Fruit fly (Drosophila melanogaster): Measurements from ENCODE around the gene CG9593.

CG9593 gene

DNA sequence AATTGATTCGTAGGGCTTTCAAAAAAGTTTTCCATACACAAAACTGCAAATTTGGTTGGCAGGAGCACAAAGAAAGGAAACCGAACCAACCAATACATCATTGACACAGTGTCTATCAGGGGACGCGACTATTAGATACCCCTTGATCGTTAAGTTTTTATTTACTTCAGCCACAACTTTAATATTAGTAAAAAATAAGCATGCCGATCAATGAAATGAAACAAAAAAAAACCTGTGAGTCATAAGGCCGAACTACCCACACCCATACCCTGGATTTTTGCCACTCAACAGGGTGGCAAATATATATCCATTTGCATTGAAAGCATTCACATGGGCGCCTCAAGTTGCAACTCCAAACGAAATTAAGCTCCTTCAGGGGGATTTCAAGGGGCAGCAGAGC lies 14.2 kb downstream of the CG9593 start (continued):
- TF ChIP-seq CG11762 (GFP tag; optimal IDR thresholded peaks at IDR 0.05; ENCODE audit: insufficient read depth), result no peak
- peak; percentile 32 for TF ChIP-seq cyc (GFP tag; optimal IDR thresholded peaks at IDR 0.05)
- peak; percentile 26 for TF ChIP-seq net (GFP tag; optimal IDR thresholded peaks at IDR 0.05)
- TF ChIP-seq acj6 (GFP tag; optimal IDR thresholded peaks at IDR 0.05), result peak; percentile 30
- TF ChIP-seq Smox (GFP tag; optimal IDR thresholded peaks at IDR 0.05), result peak; percentile 24
- TF ChIP-seq CG8319 (GFP tag; optimal IDR thresholded peaks at IDR 0.05), result no peak
- peak; percentile 26 for TF ChIP-seq topi (GFP tag; optimal IDR thresholded peaks at IDR 0.05)
- TF ChIP-seq Hr39 (GFP tag; optimal IDR thresholded peaks at IDR 0.05), result peak; percentile 50
- no peak for TF ChIP-seq Eip93F (GFP tag; optimal IDR thresholded peaks at IDR 0.05)
- peak; percentile 46 for TF ChIP-seq CG31627 (GFP tag; optimal IDR thresholded peaks at IDR 0.05)
- TF ChIP-seq CG15336 (GFP tag; IDR thresholded peaks at IDR 0.05), result peak; percentile 44
- TF ChIP-seq Ets21C (GFP tag; optimal IDR thresholded peaks at IDR 0.05), result peak; percentile 4
- peak; percentile 39 for TF ChIP-seq Eip75B (GFP tag; optimal IDR thresholded peaks at IDR 0.05)
- no peak for TF ChIP-seq CG32006 (GFP tag; optimal IDR thresholded peaks at IDR 0.05)
- TF ChIP-seq Sox15 (GFP tag; optimal IDR thresholded peaks at IDR 0.05), result no peak
- no peak for TF ChIP-seq spab (GFP tag; optimal IDR thresholded peaks at IDR 0.05)
- peak; percentile 49 for TF ChIP-seq Gug (GFP tag; IDR thresholded peaks at IDR 0.05)
- TF ChIP-seq pdm3 (GFP tag; optimal IDR thresholded peaks at IDR 0.05), result peak; percentile 34
- peak; percentile 29 for TF ChIP-seq CG6792 (GFP tag; optimal IDR thresholded peaks at IDR 0.05)
- TF ChIP-seq ss (GFP tag; optimal IDR thresholded peaks at IDR 0.05), result no peak
- no peak for TF ChIP-seq Blimp-1 (GFP tag; optimal IDR thresholded peaks at IDR 0.05)
- TF ChIP-seq CG10669 (GFP tag; optimal IDR thresholded peaks at IDR 0.05), result no peak
- TF ChIP-seq lz (GFP tag; optimal IDR thresholded peaks at IDR 0.05), result peak; percentile 27
- no peak for TF ChIP-seq salr (GFP tag; optimal IDR thresholded peaks at IDR 0.05)
- TF ChIP-seq Lpt (GFP tag; optimal IDR thresholded peaks at IDR 0.05), result no peak
- no peak for TF ChIP-seq Ets96B (tag; optimal IDR thresholded peaks at IDR 0.05)
- TF ChIP-seq CG16779 (tag; optimal IDR thresholded peaks at IDR 0.05), result no peak
- TF ChIP-seq svp (GFP tag), result peak; percentile 39
- no peak for TF ChIP-seq CG8632 (GFP tag; optimal IDR thresholded peaks at IDR 0.05)
- peak; percentile 43 for TF ChIP-seq achi (GFP tag; optimal IDR thresholded peaks at IDR 0.05)
- peak; percentile 31 for TF ChIP-seq Met (GFP tag; optimal IDR thresholded peaks at IDR 0.05)
- TF ChIP-seq dac (GFP tag; optimal IDR thresholded peaks at IDR 0.05), result no peak
- peak; percentile 54; the same call in 1 of the 3 replicates for TF ChIP-seq eg (GFP tag; IDR thresholded peaks at IDR 0.05)
- no peak for TF ChIP-seq CG6276 (GFP tag; optimal IDR thresholded peaks at IDR 0.05)
- peak; percentile 47 for TF ChIP-seq CG10631 (GFP tag; optimal IDR thresholded peaks at IDR 0.05)
- no peak for TF ChIP-seq fd59A (GFP tag; optimal IDR thresholded peaks at IDR 0.05)
- no peak for TF ChIP-seq vri (GFP tag; optimal IDR thresholded peaks at IDR 0.05)
- peak; percentile 47 for TF ChIP-seq OdsH (GFP tag; optimal IDR thresholded peaks at IDR 0.05)

DNA sequence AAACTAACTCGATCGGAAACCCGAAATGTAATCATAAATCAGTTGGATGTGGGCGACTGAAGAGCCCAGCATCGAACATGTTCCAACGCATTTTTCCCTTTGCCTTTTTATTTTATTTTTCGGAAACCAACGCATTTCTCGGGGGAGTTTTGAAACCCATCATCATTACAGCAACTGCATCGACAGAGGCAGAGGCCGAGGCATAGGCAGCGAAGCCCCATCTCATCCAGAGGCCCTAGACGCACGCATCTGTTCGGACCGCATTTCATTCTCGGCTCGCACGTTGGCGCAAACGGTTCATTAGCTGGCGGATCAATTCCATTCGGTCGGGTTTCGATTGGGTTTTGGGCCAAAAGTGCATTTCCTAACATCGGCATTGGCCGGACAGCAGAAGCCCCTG lies 23.4 kb downstream of the CG9593 start, which contains the start of gene CG4576:
CG4576 (plus strand) TSS at position 227 of the 400 bp plus-strand sequence.
- TF ChIP-seq CG6808 (GFP tag; optimal IDR thresholded peaks at IDR 0.05) (peak; percentile 37), Eip78C (GFP tag) (peak; percentile 32), CG1621 (tag; optimal IDR thresholded peaks at IDR 0.05) (no peak), CG34406 (GFP tag; optimal IDR thresholded peaks at IDR 0.05) (no peak), ss (GFP tag; optimal IDR thresholded peaks at IDR 0.05) (peak in 1 of 2 experiments; percentile 18), CG11762 (GFP tag; optimal IDR thresholded peaks at IDR 0.05; ENCODE audit: insufficient read depth) (no peak)
